Fruit fly (Drosophila melanogaster): ENCODE data around the gene pnr.
A peak's percentile ranks its signal among the peaks of the same experiment; 100 is the strongest.

Gene pnr

dm6 chr3R:16014573-16014972 lies 11.3 kb upstream of the pnr start:
- TF ChIP-seq EcR (GFP tag; optimal IDR thresholded peaks at IDR 0.05) (no peak), CG8478 (optimal IDR thresholded peaks at IDR 0.05) (no peak), psq (optimal IDR thresholded peaks at IDR 0.05) (no peak), Dll (optimal IDR thresholded peaks at IDR 0.05) (no peak), usp (GFP tag; optimal IDR thresholded peaks at IDR 0.05) (no peak), pan (optimal IDR thresholded peaks at IDR 0.05) (no peak)

- no peak for TF ChIP-seq pan (optimal IDR thresholded peaks at IDR 0.05)
- TF ChIP-seq CG8478 (optimal IDR thresholded peaks at IDR 0.05) = no peak
- no peak for TF ChIP-seq psq (optimal IDR thresholded peaks at IDR 0.05)
- TF ChIP-seq Dll (optimal IDR thresholded peaks at IDR 0.05) = no peak
- no peak for TF ChIP-seq EcR (GFP tag; optimal IDR thresholded peaks at IDR 0.05)
- TF ChIP-seq usp (GFP tag; optimal IDR thresholded peaks at IDR 0.05) = no peak
Measured at dm6 chr3R:16022005-16022404, 3.9 kb upstream of the pnr start.

- no peak for TF ChIP-seq psq (optimal IDR thresholded peaks at IDR 0.05)
Measured at dm6 chr3R:16023627-16024026, 2.3 kb upstream of the pnr start.

dm6 chr3R:16024110-16024509 lies 1.8 kb upstream of the pnr start:
- TF ChIP-seq EcR (GFP tag; optimal IDR thresholded peaks at IDR 0.05) = no peak
- TF ChIP-seq psq (optimal IDR thresholded peaks at IDR 0.05) = no peak
- no peak for TF ChIP-seq usp (GFP tag; optimal IDR thresholded peaks at IDR 0.05)
- no peak for TF ChIP-seq pan (optimal IDR thresholded peaks at IDR 0.05)
- no peak for TF ChIP-seq CG8478 (optimal IDR thresholded peaks at IDR 0.05)
- TF ChIP-seq Dll (optimal IDR thresholded peaks at IDR 0.05) = no peak

- TF ChIP-seq CG8478 (optimal IDR thresholded peaks at IDR 0.05) = no peak
- TF ChIP-seq usp (GFP tag; optimal IDR thresholded peaks at IDR 0.05) = no peak
- no peak for TF ChIP-seq EcR (GFP tag; optimal IDR thresholded peaks at IDR 0.05)
- TF ChIP-seq pan (optimal IDR thresholded peaks at IDR 0.05) = no peak
- TF ChIP-seq Dll (optimal IDR thresholded peaks at IDR 0.05) = no peak
- TF ChIP-seq psq (optimal IDR thresholded peaks at IDR 0.05) = no peak
Measured at dm6 chr3R:16028651-16029050, 2.8 kb downstream of the pnr start.

dm6 chr3R:16029584-16029983 lies 3.7 kb downstream of the pnr start:
- TF ChIP-seq EcR (GFP tag; optimal IDR thresholded peaks at IDR 0.05) = no peak
- peak; percentile 11 for TF ChIP-seq Dll (optimal IDR thresholded peaks at IDR 0.05)

- TF ChIP-seq pan (optimal IDR thresholded peaks at IDR 0.05) (no peak), psq (optimal IDR thresholded peaks at IDR 0.05) (no peak), Dll (optimal IDR thresholded peaks at IDR 0.05) (no peak), CG8478 (optimal IDR thresholded peaks at IDR 0.05) (no peak), EcR (GFP tag; optimal IDR thresholded peaks at IDR 0.05) (no peak), usp (GFP tag; optimal IDR thresholded peaks at IDR 0.05) (no peak)
Measured at dm6 chr3R:16030445-16030844, 4.6 kb downstream of the pnr start.

- TF ChIP-seq Dll (optimal IDR thresholded peaks at IDR 0.05) = no peak
- TF ChIP-seq pan (optimal IDR thresholded peaks at IDR 0.05) = no peak
- no peak for TF ChIP-seq psq (optimal IDR thresholded peaks at IDR 0.05)
- TF ChIP-seq usp (GFP tag; optimal IDR thresholded peaks at IDR 0.05) = no peak
- no peak for TF ChIP-seq CG8478 (optimal IDR thresholded peaks at IDR 0.05)
- no peak for TF ChIP-seq EcR (GFP tag; optimal IDR thresholded peaks at IDR 0.05)
Measured at dm6 chr3R:16033727-16034126, 7.8 kb downstream of the pnr start.

dm6 chr3R:16034186-16034585 lies 8.3 kb downstream of the pnr start:
- TF ChIP-seq psq (optimal IDR thresholded peaks at IDR 0.05) (no peak), usp (GFP tag; optimal IDR thresholded peaks at IDR 0.05) (no peak), pan (optimal IDR thresholded peaks at IDR 0.05) (no peak), Dll (optimal IDR thresholded peaks at IDR 0.05) (no peak), EcR (GFP tag; optimal IDR thresholded peaks at IDR 0.05) (no peak), CG8478 (optimal IDR thresholded peaks at IDR 0.05) (no peak)

dm6 chr3R:16038049-16038448 lies 12.2 kb downstream of the pnr start:
- TF ChIP-seq usp (GFP tag; optimal IDR thresholded peaks at IDR 0.05) (no peak), psq (optimal IDR thresholded peaks at IDR 0.05) (no peak), Dll (optimal IDR thresholded peaks at IDR 0.05) (no peak), CG8478 (optimal IDR thresholded peaks at IDR 0.05) (no peak), pan (optimal IDR thresholded peaks at IDR 0.05) (no peak), EcR (GFP tag; optimal IDR thresholded peaks at IDR 0.05) (no peak)

- TF ChIP-seq pan (optimal IDR thresholded peaks at IDR 0.05) (no peak), Dll (optimal IDR thresholded peaks at IDR 0.05) (no peak)
Measured at dm6 chr3R:16039557-16039956, 13.7 kb downstream of the pnr start.

- TF ChIP-seq pan (optimal IDR thresholded peaks at IDR 0.05) = no peak
- no peak for TF ChIP-seq EcR (GFP tag; optimal IDR thresholded peaks at IDR 0.05)
- TF ChIP-seq psq (optimal IDR thresholded peaks at IDR 0.05) = no peak
- TF ChIP-seq Dll (optimal IDR thresholded peaks at IDR 0.05) = no peak
- TF ChIP-seq CG8478 (optimal IDR thresholded peaks at IDR 0.05) = no peak
- no peak for TF ChIP-seq usp (GFP tag; optimal IDR thresholded peaks at IDR 0.05)
Measured at dm6 chr3R:16040925-16041324, 15.0 kb downstream of the pnr start.

- peak in 1 of 2 experiments; percentile 34 for TF ChIP-seq EcR (GFP tag; optimal IDR thresholded peaks at IDR 0.05)
- TF ChIP-seq Dll (optimal IDR thresholded peaks at IDR 0.05) = no peak
Measured at dm6 chr3R:16042137-16042899, 16.4 kb downstream of the pnr start.

Data from whole organism.